Worm (Caenorhabditis elegans) whole organism, L4 larva: ENCODE results near the gene H01G02.3.

Experiments
- D1046.2 ChIP-seq: fragments of 200-800 bp; sonication (Bioruptor generic); IDR thresholded peaks from 2 replicates; pipeline ENCODE4 v1.3.6; 2022; ENCODE audit warnings: missing genetic modification characterization, missing compliant biosample characterization
- R02D3.7 ChIP-seq: fragments of 150-350 bp; sonication (generic microtip); optimal IDR thresholded peaks from 3 replicates; lab custom pipeline; 2014; ENCODE audit warnings: missing biosample characterization, missing genetic modification characterization
- T26A8.4 ChIP-seq: fragments of 200-800 bp; sonication (Bioruptor generic); IDR thresholded peaks from 2 replicates; pipeline ENCODE4 v1.3.6; 2022; ENCODE audit warnings: missing genetic modification characterization, missing compliant biosample characterization
- Y105C5A.15 ChIP-seq: fragments of 200-800 bp; sonication (Bioruptor generic); IDR thresholded peaks from 2 replicates; pipeline ENCODE4 v1.3.6; 2022; ENCODE audit warnings: missing genetic modification characterization, missing compliant biosample characterization
- ZK546.5 ChIP-seq, 2 experiments: sonication (generic microtip); optimal IDR thresholded peaks; 2 replicates each; lab custom pipeline; 2017; ENCODE audit warnings: missing biosample characterization in 2 of 2, missing genetic modification characterization in 2 of 2
- aha-1 ChIP-seq: fragments of 150-350 bp; peaks from one replicate; lab custom pipeline; 2014; ENCODE audit warnings: missing biosample characterization, missing genetic modification characterization
- aly-2 ChIP-seq: sonication (generic microtip); optimal IDR thresholded peaks from 2 replicates; lab custom pipeline; 2018; ENCODE audit warnings: missing biosample characterization, missing genetic modification characterization
- ama-1 ChIP-seq: fragments of 150-350 bp; optimal IDR thresholded peaks from 2 replicates; lab custom pipeline; 2014; ENCODE audit warnings: inconsistent platforms, mixed read lengths
- arid-1 ChIP-seq: fragments of 200-800 bp; sonication (Bioruptor generic); conservative IDR thresholded peaks from 2 replicates; pipeline ENCODE4 v1.3.6; 2022; ENCODE audit warnings: missing genetic modification reagents, missing genetic modification characterization, missing compliant biosample characterization
- ceh-28 ChIP-seq: fragments of 150-350 bp; optimal IDR thresholded peaks from 2 replicates; lab custom pipeline; 2014; ENCODE audit warnings: missing biosample characterization, missing genetic modification reagents, missing genetic modification characterization
- ceh-32 ChIP-seq: sonication (generic microtip); optimal IDR thresholded peaks from 2 replicates; lab custom pipeline; 2016; ENCODE audit warnings: mild to moderate bottlenecking, missing genetic modification characterization, missing compliant biosample characterization; ENCODE audit not compliant: poor library complexity
- ces-1 ChIP-seq: fragments of 150-350 bp; sonication (generic microtip); optimal IDR thresholded peaks from 4 replicates; lab custom pipeline; 2014; ENCODE audit warnings: missing biosample characterization, missing genetic modification reagents, missing genetic modification characterization
- daf-12 ChIP-seq: fragments of 150-350 bp; optimal IDR thresholded peaks from 2 replicates; lab custom pipeline; 2014; ENCODE audit warnings: missing biosample characterization, missing genetic modification reagents, missing genetic modification characterization
- daf-16 ChIP-seq, 3 experiments: sonication (generic microtip); optimal IDR thresholded peaks; 2 replicates each; lab custom pipeline; 2016 to 2017; ENCODE audit warnings: missing genetic modification characterization in 3 of 3, missing genetic modification reagents in 3 of 3, mild to moderate bottlenecking in 2 of 3, missing compliant biosample characterization in 2 of 3, missing biosample characterization in 1 of 3, moderate library complexity in 1 of 3
- dmd-6 ChIP-seq: fragments of 200-800 bp; sonication (Bioruptor generic); IDR thresholded peaks from 2 replicates; pipeline ENCODE4 v1.3.6; 2022; ENCODE audit warnings: missing genetic modification reagents, missing genetic modification characterization, missing compliant biosample characterization
- dmd-8 ChIP-seq: fragments of 200-800 bp; sonication (Bioruptor generic); IDR thresholded peaks from 2 replicates; pipeline ENCODE4 v1.3.6; 2022; ENCODE audit warnings: missing genetic modification characterization, missing compliant biosample characterization
- dve-1 ChIP-seq: sonication (generic microtip); optimal IDR thresholded peaks from 2 replicates; lab custom pipeline; 2017; ENCODE audit warnings: antibody characterized with exemption, mild to moderate bottlenecking, missing genetic modification characterization, missing compliant biosample characterization; ENCODE audit not compliant: insufficient read depth
- egl-27 ChIP-seq: sonication (generic microtip); optimal IDR thresholded peaks from 3 replicates; lab custom pipeline; 2017; ENCODE audit warnings: missing biosample characterization, missing genetic modification reagents, missing genetic modification characterization
- egl-43 ChIP-seq: fragments of 200-800 bp; sonication (Bioruptor generic); IDR thresholded peaks from 2 replicates; pipeline ENCODE4 v1.3.6; 2022; ENCODE audit warnings: missing genetic modification reagents, missing genetic modification characterization, missing compliant biosample characterization
- fkh-10 ChIP-seq: fragments of 150-350 bp; optimal IDR thresholded peaks from 2 replicates; lab custom pipeline; 2014; ENCODE audit warnings: missing biosample characterization, missing genetic modification reagents, missing genetic modification characterization
- hlh-11 ChIP-seq: fragments of 200-800 bp; sonication (Bioruptor generic); optimal IDR thresholded peaks from 2 replicates; lab custom pipeline; 2018; ENCODE audit warnings: mild to moderate bottlenecking, missing genetic modification characterization, missing compliant biosample characterization
- jun-1 ChIP-seq: fragments of 150-350 bp; optimal IDR thresholded peaks from 2 replicates; lab custom pipeline; 2014; ENCODE audit warnings: missing biosample characterization, missing genetic modification reagents, missing genetic modification characterization
- lin-1 ChIP-seq: fragments of 200-800 bp; sonication (Bioruptor generic); IDR thresholded peaks from 2 replicates; pipeline ENCODE4 v1.3.6; 2022; ENCODE audit warnings: missing genetic modification reagents, missing genetic modification characterization, missing compliant biosample characterization
- lin-29 ChIP-seq: fragments of 200-800 bp; sonication (Bioruptor generic); IDR thresholded peaks from 2 replicates; pipeline ENCODE4 v1.3.6; 2022; ENCODE audit warnings: missing genetic modification reagents, missing genetic modification characterization, missing compliant biosample characterization
- lir-3 ChIP-seq: sonication (generic microtip); optimal IDR thresholded peaks from 2 replicates; lab custom pipeline; 2016; ENCODE audit warnings: mild to moderate bottlenecking, missing genetic modification characterization, missing compliant biosample characterization
- madf-5 ChIP-seq, 2 experiments: fragments of 200-800 bp; sonication (Bioruptor generic); IDR thresholded peaks; 2 replicates each; pipeline ENCODE4 v1.3.6; 2022; ENCODE audit warnings: missing compliant biosample characterization in 2 of 2, missing genetic modification characterization in 2 of 2
- madf-9 ChIP-seq: fragments of 200-800 bp; sonication (Bioruptor generic); conservative IDR thresholded peaks from 2 replicates; pipeline ENCODE4 v1.3.6; 2022; ENCODE audit warnings: missing genetic modification reagents, missing genetic modification characterization, missing compliant biosample characterization
- mxl-2 ChIP-seq: fragments of 200-800 bp; sonication (Bioruptor generic); conservative IDR thresholded peaks from 2 replicates; pipeline ENCODE4 v1.3.6; 2022; ENCODE audit warnings: missing genetic modification reagents, missing genetic modification characterization, missing compliant biosample characterization
- mxl-3 ChIP-seq: fragments of 200-800 bp; sonication (Bioruptor generic); optimal IDR thresholded peaks from 2 replicates; lab custom pipeline; 2018; ENCODE audit warnings: mild to moderate bottlenecking, missing genetic modification characterization, missing compliant biosample characterization
- nhr-10 ChIP-seq: fragments of 150-350 bp; optimal IDR thresholded peaks from 2 replicates; lab custom pipeline; 2014; ENCODE audit warnings: missing biosample characterization, missing genetic modification characterization
- nhr-102 ChIP-seq: sonication (generic microtip); optimal IDR thresholded peaks from 2 replicates; lab custom pipeline; 2016; ENCODE audit warnings: mild to moderate bottlenecking, missing genetic modification characterization, moderate library complexity, missing compliant biosample characterization
- nhr-237 ChIP-seq: sonication (generic microtip); optimal IDR thresholded peaks from 2 replicates; lab custom pipeline; 2017; ENCODE audit warnings: missing biosample characterization, missing genetic modification characterization
- nhr-25 ChIP-seq: sonication (generic microtip); optimal IDR thresholded peaks from 2 replicates; lab custom pipeline; 2017; ENCODE audit warnings: missing genetic modification characterization, mild to moderate bottlenecking, missing compliant biosample characterization, antibody characterized with exemption, moderate library complexity, borderline replicate concordance; ENCODE audit not compliant: insufficient read depth
- nhr-28 ChIP-seq: fragments of 150-350 bp; optimal IDR thresholded peaks from 2 replicates; lab custom pipeline; 2014; ENCODE audit warnings: missing biosample characterization, missing genetic modification characterization
- nhr-48 ChIP-seq: sonication (generic microtip); optimal IDR thresholded peaks from 2 replicates; lab custom pipeline; 2016; ENCODE audit warnings: mild to moderate bottlenecking, missing genetic modification characterization, missing compliant biosample characterization
- nhr-76 ChIP-seq: fragments of 150-350 bp; optimal IDR thresholded peaks from 2 replicates; lab custom pipeline; 2014; ENCODE audit warnings: missing biosample characterization, missing genetic modification characterization
- nhr-77 ChIP-seq: fragments of 150-350 bp; optimal IDR thresholded peaks from 2 replicates; lab custom pipeline; 2014; ENCODE audit warnings: missing biosample characterization, missing genetic modification characterization
- php-3 ChIP-seq: fragments of 200-800 bp; sonication (Bioruptor generic); IDR thresholded peaks from 2 replicates; pipeline ENCODE4 v1.3.6; 2022; ENCODE audit warnings: missing genetic modification reagents, missing genetic modification characterization, missing compliant biosample characterization
- rbr-2 ChIP-seq: sonication (generic microtip); optimal IDR thresholded peaks from 2 replicates; lab custom pipeline; 2016; ENCODE audit warnings: missing genotype, missing genetic modification characterization, missing compliant biosample characterization
- saeg-2 ChIP-seq: fragments of 200-800 bp; sonication (Bioruptor generic); IDR thresholded peaks from 2 replicates; pipeline ENCODE4 v1.3.6; 2022; ENCODE audit warnings: missing genetic modification reagents, missing genetic modification characterization, missing compliant biosample characterization
- set-16 ChIP-seq: fragments of 200-800 bp; sonication (Bioruptor generic); IDR thresholded peaks from 2 replicates; pipeline ENCODE4 v1.3.6; 2022; ENCODE audit warnings: missing genetic modification reagents, missing genetic modification characterization, missing compliant biosample characterization
- snpc-1.2 ChIP-seq: fragments of 200-800 bp; sonication (Bioruptor generic); IDR thresholded peaks from 2 replicates; pipeline ENCODE4 v1.3.6; 2022; ENCODE audit warnings: missing genetic modification reagents, missing genetic modification characterization, missing compliant biosample characterization
- snpc-4 ChIP-seq: fragments of 150-350 bp; optimal IDR thresholded peaks from 2 replicates; lab custom pipeline; 2014; ENCODE audit warnings: missing biosample characterization, missing genetic modification characterization
- spr-1 ChIP-seq: sonication (generic microtip); optimal IDR thresholded peaks from 2 replicates; lab custom pipeline; 2016; ENCODE audit warnings: mild to moderate bottlenecking, missing genetic modification characterization, missing compliant biosample characterization
- spr-3 ChIP-seq: fragments of 200-800 bp; sonication (Bioruptor generic); optimal IDR thresholded peaks from 2 replicates; lab custom pipeline; 2018; ENCODE audit warnings: mild to moderate bottlenecking, missing genetic modification characterization, missing compliant biosample characterization
- unc-130 ChIP-seq: sonication (generic microtip); optimal IDR thresholded peaks from 2 replicates; lab custom pipeline; 2016; ENCODE audit warnings: missing genetic modification reagents, missing genetic modification characterization, missing compliant biosample characterization
- unc-39 ChIP-seq: sonication (generic microtip); optimal IDR thresholded peaks from 2 replicates; lab custom pipeline; 2017; ENCODE audit warnings: missing biosample characterization, missing genetic modification characterization
- zfp-3 ChIP-seq: fragments of 200-800 bp; sonication (Bioruptor generic); conservative IDR thresholded peaks from 2 replicates; pipeline ENCODE4 v1.3.6; 2022; ENCODE audit warnings: missing genetic modification reagents, missing genetic modification characterization, missing compliant biosample characterization
- zip-11 ChIP-seq: fragments of 200-800 bp; sonication (Bioruptor generic); IDR thresholded peaks from 2 replicates; pipeline ENCODE4 v1.3.6; 2022; ENCODE audit warnings: missing genetic modification characterization, missing compliant biosample characterization
- ztf-11 ChIP-seq: fragments of 150-350 bp; optimal IDR thresholded peaks from 2 replicates; lab custom pipeline; 2014; ENCODE audit warnings: missing biosample characterization, missing genetic modification characterization

The H01G02.3 gene

DNA sequence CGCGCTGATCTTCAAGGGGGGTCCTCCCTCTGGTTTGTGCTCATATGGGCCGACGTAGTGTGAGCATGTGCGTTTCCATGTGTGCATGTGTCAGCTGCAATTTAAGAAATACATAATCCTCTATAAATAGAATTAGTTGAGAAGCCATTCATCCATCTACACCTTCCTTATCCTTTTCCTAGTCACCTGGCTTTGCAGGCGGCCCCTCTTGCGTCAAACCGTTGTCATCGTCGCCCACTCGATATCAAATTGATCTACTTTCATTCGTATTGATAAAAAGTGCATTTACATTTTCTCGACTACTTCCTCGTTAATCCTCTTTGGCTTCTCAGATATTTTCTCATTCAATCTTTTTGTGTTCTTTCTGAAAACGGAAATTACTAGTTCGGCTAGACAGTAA, 19.6 kb upstream of the H01G02.3 start:
- TF ChIP-seq aha-1 (tag; lab: Kevin White, UChicago) (peak; percentile 42), nhr-28 (tag; lab: Kevin White, UChicago) (peak; percentile 44), set-16 (GFP tag; lab: Robert Waterston, UW) (no peak), daf-16 (GFP tag; optimal IDR thresholded peaks at IDR 0.05; lab: Kevin White, UChicago) (no peak), daf-16 (tag; optimal IDR thresholded peaks at IDR 0.05; lab: Kevin White, UChicago) (no peak), mxl-3 (peak; percentile 37)

DNA sequence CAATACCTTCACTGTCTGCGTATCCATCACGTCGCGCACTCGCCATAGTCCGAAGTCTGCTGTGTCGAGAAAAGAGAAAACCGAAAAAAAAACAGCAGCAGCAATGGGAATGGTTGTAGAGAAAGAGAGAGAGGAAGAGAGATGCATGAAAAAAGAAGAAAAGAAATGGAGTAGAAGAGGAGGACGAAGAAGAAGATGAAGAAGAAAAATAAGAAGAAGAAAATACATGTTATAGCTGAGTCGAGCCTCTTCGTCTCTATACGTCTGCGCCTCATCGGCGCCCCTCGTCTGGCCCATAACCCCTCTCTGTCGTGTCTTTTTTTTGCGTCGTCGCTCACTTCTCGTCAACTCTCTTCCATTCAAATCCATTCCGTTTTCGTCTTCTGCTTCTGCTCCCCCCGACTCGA, 17.3 kb upstream of the H01G02.3 start:
- peak; percentile 90 for TF ChIP-seq fkh-10 (GFP tag; lab: Kevin White, UChicago)
- TF ChIP-seq T26A8.4, result no peak
- TF ChIP-seq ama-1 (lab: Kevin White, UChicago), result no peak
- TF ChIP-seq spr-1 (tag; lab: Kevin White, UChicago), result no peak
- TF ChIP-seq lir-3 (tag; lab: Kevin White, UChicago), result no peak
- no peak for TF ChIP-seq Y105C5A.15 (GFP tag; lab: Robert Waterston, UW)
- no peak for TF ChIP-seq D1046.2 (GFP tag; lab: Robert Waterston, UW)
- TF ChIP-seq jun-1 (tag; lab: Kevin White, UChicago), result no peak
- TF ChIP-seq nhr-102, result no peak
- TF ChIP-seq nhr-28 (tag; lab: Kevin White, UChicago), result peak; percentile 88
- TF ChIP-seq saeg-2 (GFP tag; lab: Robert Waterston, UW), result no peak
- peak; percentile 89 for TF ChIP-seq dve-1 (tag; lab: Kevin White, UChicago)
- TF ChIP-seq snpc-4 (tag; lab: Kevin White, UChicago), result no peak
- TF ChIP-seq unc-130 (GFP tag; lab: Kevin White, UChicago), result no peak
- TF ChIP-seq nhr-48, result peak; percentile 51
- TF ChIP-seq arid-1 (GFP tag; lab: Robert Waterston, UW), result no peak
- TF ChIP-seq spr-3, result no peak
- no peak for TF ChIP-seq lin-1
- TF ChIP-seq nhr-77 (tag; lab: Kevin White, UChicago), result peak; percentile 58
- TF ChIP-seq ceh-28 (tag; lab: Kevin White, UChicago), result no peak
- no peak for TF ChIP-seq daf-12 (tag; lab: Kevin White, UChicago)
- no peak for TF ChIP-seq zfp-3 (GFP tag; lab: Robert Waterston, UW)
- TF ChIP-seq madf-5 (GFP tag; IDR thresholded peaks at IDR 0.05; lab: Robert Waterston, UW), result no peak
- TF ChIP-seq R02D3.7 (tag; lab: Kevin White, UChicago), result no peak
- peak; percentile 75; the same call in 1 of the 2 replicates for TF ChIP-seq egl-43 (GFP tag; lab: Robert Waterston, UW)
- no peak for TF ChIP-seq lin-29 (GFP tag; lab: Robert Waterston, UW)
- no peak for TF ChIP-seq ZK546.5 (tag; optimal IDR thresholded peaks at IDR 0.05; lab: Kevin White, UChicago)
- no peak for TF ChIP-seq zip-11 (GFP tag; lab: Robert Waterston, UW)
- TF ChIP-seq ztf-11 (tag; lab: Kevin White, UChicago), result no peak
- peak; percentile 85 for TF ChIP-seq hlh-11
- TF ChIP-seq aly-2 (tag; lab: Kevin White, UChicago), result no peak
- TF ChIP-seq madf-9 (GFP tag; lab: Robert Waterston, UW), result no peak
- peak; percentile 34 for TF ChIP-seq mxl-3
- peak; percentile 81 for TF ChIP-seq rbr-2 (tag; lab: Kevin White, UChicago)
- TF ChIP-seq egl-27 (tag; lab: Kevin White, UChicago), result no peak
- no peak for TF ChIP-seq snpc-1.2 (GFP tag; lab: Robert Waterston, UW)
- no peak for TF ChIP-seq nhr-76 (tag; lab: Kevin White, UChicago)
- no peak for TF ChIP-seq mxl-2 (GFP tag; lab: Robert Waterston, UW)
- no peak for TF ChIP-seq nhr-10
- peak; percentile 2 for TF ChIP-seq nhr-25 (tag; lab: Kevin White, UChicago)
- peak; percentile 68 for TF ChIP-seq dmd-6 (GFP tag; lab: Robert Waterston, UW)
- no peak for TF ChIP-seq ceh-32 (tag; lab: Kevin White, UChicago)
- TF ChIP-seq php-3 (GFP tag; lab: Robert Waterston, UW), result no peak
- no peak for TF ChIP-seq nhr-237
- peak in 1 of 2 experiments; percentile 10 for TF ChIP-seq daf-16 (GFP tag; optimal IDR thresholded peaks at IDR 0.05; lab: Kevin White, UChicago)
- TF ChIP-seq daf-16 (tag; optimal IDR thresholded peaks at IDR 0.05; lab: Kevin White, UChicago), result peak; percentile 35
- no peak for TF ChIP-seq dmd-8 (GFP tag; lab: Robert Waterston, UW)
- TF ChIP-seq ces-1 (GFP tag; lab: Kevin White, UChicago), result no peak
- no peak for TF ChIP-seq unc-39 (tag; lab: Kevin White, UChicago)
